Fruit fly (Drosophila melanogaster) whole organism, embryonic: ENCODE results near the gene Bet3.

ENCODE experiments used
- Abd-B ChIP-seq: fragments of 200-800 bp; sonication (Bioruptor generic); optimal IDR thresholded peaks from 2 replicates; lab custom pipeline; 2018; ENCODE audit warnings: missing biosample characterization, mild to moderate bottlenecking, missing genetic modification characterization, moderate library complexity
- Awh ChIP-seq: fragments of 200-800 bp; sonication (Bioruptor generic); IDR thresholded peaks from 2 replicates; pipeline ENCODE4, ENCODE4 v1.3.6; 2022; ENCODE audit warnings: missing biosample characterization, missing genetic modification characterization
- CG10654 ChIP-seq: fragments of 200-800 bp; sonication (Bioruptor generic); optimal IDR thresholded peaks from 2 replicates; lab custom pipeline; 2016; ENCODE audit warnings: missing biosample characterization, missing genetic modification characterization
- CG11456 ChIP-seq: fragments of 200-800 bp; sonication (Bioruptor generic); IDR thresholded peaks from 3 replicates; pipeline ENCODE4 v1.3.6; 2022; ENCODE audit warnings: missing biosample characterization, missing genetic modification characterization
- CG12155 ChIP-seq: fragments of 200-800 bp; sonication (Bioruptor generic); optimal IDR thresholded peaks from 3 replicates; lab custom pipeline; 2016; ENCODE audit warnings: missing biosample characterization, missing genetic modification characterization
- CG1233 ChIP-seq: fragments of 200-800 bp; sonication (Bioruptor generic); optimal IDR thresholded peaks from 4 replicates; lab custom pipeline; 2018; ENCODE audit warnings: missing biosample characterization, mild to moderate bottlenecking, missing genetic modification characterization
- CG13424 ChIP-seq: fragments of 200-800 bp; sonication (Bioruptor generic); optimal IDR thresholded peaks from 2 replicates; lab custom pipeline; 2019; ENCODE audit warnings: missing biosample characterization, mild to moderate bottlenecking, missing genetic modification characterization, moderate library complexity
- CG1603 ChIP-seq: fragments of 200-800 bp; sonication (Bioruptor generic); optimal IDR thresholded peaks from 2 replicates; lab custom pipeline; 2019; ENCODE audit warnings: missing biosample characterization, mild to moderate bottlenecking, missing genetic modification characterization, moderate library complexity
- CG16779 ChIP-seq: fragments of 200-800 bp; sonication (Bioruptor generic); IDR thresholded peaks from 2 replicates; pipeline ENCODE4 v1.3.6; 2022; ENCODE audit warnings: missing biosample characterization, missing genetic modification characterization
- CG31224 ChIP-seq: fragments of 200-800 bp; sonication (Bioruptor generic); IDR thresholded peaks from 2 replicates; pipeline ENCODE4 v1.3.6; 2022; ENCODE audit warnings: missing biosample characterization, missing genetic modification characterization
- CG3163 ChIP-seq: fragments of 200-800 bp; sonication (Bioruptor generic); optimal IDR thresholded peaks from 3 replicates; lab custom pipeline; 2016; ENCODE audit warnings: missing biosample characterization, missing genetic modification characterization
- CG33557 ChIP-seq: fragments of 200-800 bp; sonication (Bioruptor generic); optimal IDR thresholded peaks from 2 replicates; lab custom pipeline; 2019; ENCODE audit warnings: missing biosample characterization, mild to moderate bottlenecking, missing genetic modification characterization, moderate library complexity
- CG3407 ChIP-seq: fragments of 200-800 bp; sonication (Bioruptor generic); optimal IDR thresholded peaks from 2 replicates; lab custom pipeline; 2018; ENCODE audit warnings: missing biosample characterization, mild to moderate bottlenecking, missing genetic modification characterization
- CG3726 ChIP-seq: fragments of 200-800 bp; sonication (Bioruptor generic); IDR thresholded peaks from 3 replicates; pipeline ENCODE4, ENCODE4 v1.3.6; 2022; ENCODE audit warnings: missing biosample characterization, missing genetic modification characterization
- CG3847 ChIP-seq: fragments of 200-800 bp; sonication (Bioruptor generic); IDR thresholded peaks from 2 replicates; pipeline ENCODE4 v1.3.6; 2022; ENCODE audit warnings: missing biosample characterization, missing genetic modification characterization
- CG42726 ChIP-seq: fragments of 200-800 bp; sonication (Bioruptor generic); IDR thresholded peaks from 2 replicates; pipeline ENCODE4 v1.3.6; 2022; ENCODE audit warnings: missing biosample characterization, missing genetic modification characterization; ENCODE audit not compliant: partially characterized antibody
- CG43689 ChIP-seq: fragments of 200-800 bp; sonication (Bioruptor generic); IDR thresholded peaks from 2 replicates; pipeline ENCODE4 v1.3.6; 2022; ENCODE audit warnings: missing biosample characterization, missing genetic modification characterization
- CG4424 ChIP-seq: fragments of 200-800 bp; sonication (Bioruptor generic); optimal IDR thresholded peaks from 3 replicates; lab custom pipeline; 2016; ENCODE audit warnings: missing biosample characterization, missing genetic modification characterization
- CG7928 ChIP-seq: fragments of 200-800 bp; sonication (Bioruptor generic); optimal IDR thresholded peaks from 2 replicates; lab custom pipeline; 2017; ENCODE audit warnings: missing biosample characterization, mild to moderate bottlenecking, missing genetic modification characterization
- CG8478 ChIP-seq: fragments of >200 bp; optimal IDR thresholded peaks from 2 replicates; lab custom pipeline; 2018
- CHES-1-like ChIP-seq: fragments of 200-800 bp; sonication (Bioruptor generic); optimal IDR thresholded peaks from 2 replicates; lab custom pipeline; 2016; ENCODE audit warnings: missing biosample characterization, missing genetic modification characterization
- Chrac-16 ChIP-seq: fragments of 200-800 bp; sonication (Bioruptor generic); optimal IDR thresholded peaks from 3 replicates; lab custom pipeline; 2016; ENCODE audit warnings: missing biosample characterization, missing genetic modification characterization
- Drgx ChIP-seq: fragments of 200-800 bp; sonication (Bioruptor generic); IDR thresholded peaks from 2 replicates; pipeline ENCODE4 v1.3.6; 2022; ENCODE audit warnings: missing biosample characterization, missing genetic modification characterization
- Fer1 ChIP-seq: fragments of 200-800 bp; sonication (Bioruptor generic); optimal IDR thresholded peaks from 2 replicates; lab custom pipeline; 2017; ENCODE audit warnings: missing biosample characterization, mild to moderate bottlenecking, missing genetic modification characterization
- Gsc ChIP-seq: fragments of 200-800 bp; sonication (Bioruptor generic); IDR thresholded peaks from 2 replicates; pipeline ENCODE4 v1.3.6; 2022; ENCODE audit warnings: missing biosample characterization, missing genetic modification characterization
- Hmx ChIP-seq: fragments of 200-800 bp; sonication (Bioruptor generic); optimal IDR thresholded peaks from 2 replicates; lab custom pipeline; 2016; ENCODE audit warnings: missing biosample characterization, missing genetic modification characterization
- Lpt ChIP-seq: fragments of >200 bp; optimal IDR thresholded peaks from 2 replicates; lab custom pipeline; 2018; ENCODE audit warnings: missing biosample characterization, missing genetic modification characterization
- Neu2 ChIP-seq: fragments of 200-800 bp; sonication (Bioruptor generic); optimal IDR thresholded peaks from 3 replicates; lab custom pipeline; 2016; ENCODE audit warnings: missing biosample characterization, missing genetic modification characterization, borderline replicate concordance
- Spps ChIP-seq: fragments of 200-800 bp; sonication (Bioruptor generic); optimal IDR thresholded peaks from 2 replicates; lab custom pipeline; 2018; ENCODE audit warnings: missing biosample characterization, mild to moderate bottlenecking, missing genetic modification characterization
- Sry-δ ChIP-seq: fragments of 200-800 bp; sonication (Bioruptor generic); optimal IDR thresholded peaks from 2 replicates; lab custom pipeline; 2016; ENCODE audit warnings: missing biosample characterization, missing genetic modification characterization
- amos ChIP-seq: fragments of 200-800 bp; sonication (Bioruptor generic); IDR thresholded peaks from 2 replicates; pipeline ENCODE4 v1.3.6; 2022; ENCODE audit warnings: missing biosample characterization, missing genetic modification characterization; ENCODE audit not compliant: partially characterized antibody
- bab2 ChIP-seq: fragments of 200-800 bp; sonication (Bioruptor generic); optimal IDR thresholded peaks from 2 replicates; lab custom pipeline; 2016; ENCODE audit warnings: missing biosample characterization, missing genetic modification characterization
- bowl ChIP-seq: fragments of 200-800 bp; sonication (Bioruptor generic); IDR thresholded peaks from 2 replicates; pipeline ENCODE4 v1.3.6; 2022; ENCODE audit warnings: missing biosample characterization, missing genetic modification characterization
- crol ChIP-seq: fragments of 200-800 bp; sonication (Bioruptor generic); IDR thresholded peaks from 2 replicates; pipeline ENCODE4 v1.3.6; 2022; ENCODE audit warnings: missing biosample characterization, missing genetic modification characterization
- dimm ChIP-seq: fragments of 200-800 bp; sonication (Bioruptor generic); IDR thresholded peaks from 2 replicates; pipeline ENCODE4 v1.3.6; 2022; ENCODE audit warnings: missing biosample characterization, missing genetic modification characterization
- ftz-f1 ChIP-seq: fragments of 200-800 bp; sonication (Bioruptor generic); optimal IDR thresholded peaks from 2 replicates; lab custom pipeline; 2016; ENCODE audit warnings: missing biosample characterization, missing genetic modification characterization
- gcm2 ChIP-seq: fragments of 200-800 bp; sonication (Bioruptor generic); optimal IDR thresholded peaks from 2 replicates; lab custom pipeline; 2016; ENCODE audit warnings: missing biosample characterization, missing genetic modification characterization
- jigr1 ChIP-seq: fragments of 200-800 bp; sonication (Bioruptor generic); IDR thresholded peaks from 3 replicates; pipeline ENCODE4 v1.3.6; 2022; ENCODE audit warnings: missing biosample characterization, missing genetic modification characterization
- onecut ChIP-seq: fragments of 200-800 bp; sonication (Bioruptor generic); IDR thresholded peaks from 2 replicates; pipeline ENCODE4 v1.3.6; 2022; ENCODE audit warnings: missing biosample characterization, missing genetic modification characterization
- pita ChIP-seq: fragments of 200-800 bp; sonication (Bioruptor generic); optimal IDR thresholded peaks from 2 replicates; lab custom pipeline; 2017; ENCODE audit warnings: missing biosample characterization, mild to moderate bottlenecking, missing genetic modification characterization
- pum ChIP-seq: fragments of 200-800 bp; sonication (Bioruptor generic); optimal IDR thresholded peaks from 2 replicates; lab custom pipeline; 2016; ENCODE audit warnings: missing biosample characterization, missing genetic modification characterization
- ro ChIP-seq: fragments of 200-800 bp; sonication (Bioruptor generic); IDR thresholded peaks from 2 replicates; pipeline ENCODE4 v1.3.6; 2022; ENCODE audit warnings: missing biosample characterization, missing genetic modification characterization
- schlank ChIP-seq: fragments of 200-800 bp; sonication (Bioruptor generic); optimal IDR thresholded peaks from 2 replicates; lab custom pipeline; 2018; ENCODE audit warnings: missing biosample characterization, mild to moderate bottlenecking, missing genetic modification characterization
- sens ChIP-seq: fragments of 200-800 bp; sonication (Bioruptor generic); peaks from one replicate; lab custom pipeline; 2016; ENCODE audit warnings: missing biosample characterization, missing genetic modification characterization
- shn ChIP-seq: fragments of 200-800 bp; sonication (Bioruptor generic); optimal IDR thresholded peaks from 3 replicates; lab custom pipeline; 2016; ENCODE audit warnings: missing biosample characterization, missing genetic modification characterization
- so ChIP-seq: fragments of 200-800 bp; sonication (Bioruptor generic); IDR thresholded peaks from 3 replicates; pipeline ENCODE4 v1.3.6; 2022; ENCODE audit warnings: missing biosample characterization, missing genetic modification characterization
- sr ChIP-seq: fragments of 200-800 bp; sonication (Bioruptor generic); IDR thresholded peaks from 3 replicates; pipeline ENCODE4 v1.3.6; 2022; ENCODE audit warnings: missing biosample characterization, missing genetic modification characterization
- ssp ChIP-seq: fragments of 200-800 bp; sonication (Bioruptor generic); IDR thresholded peaks from 2 replicates; pipeline ENCODE4 v1.3.6; 2022; ENCODE audit warnings: missing biosample characterization, missing genetic modification characterization
- tin ChIP-seq: fragments of 200-800 bp; sonication (Bioruptor generic); optimal IDR thresholded peaks from 3 replicates; lab custom pipeline; 2016; ENCODE audit warnings: missing biosample characterization, missing genetic modification characterization
- unpg ChIP-seq: fragments of 200-800 bp; sonication (Bioruptor generic); optimal IDR thresholded peaks from 3 replicates; lab custom pipeline; 2018; ENCODE audit warnings: missing biosample characterization, mild to moderate bottlenecking, missing genetic modification characterization, moderate library complexity
- yki ChIP-seq: fragments of >200 bp; optimal IDR thresholded peaks from 3 replicates; lab custom pipeline; 2018
- zf30C ChIP-seq: fragments of 200-800 bp; sonication (Bioruptor generic); optimal IDR thresholded peaks from 3 replicates; lab custom pipeline; 2018; ENCODE audit warnings: missing biosample characterization, mild to moderate bottlenecking, missing genetic modification characterization

Gene Bet3

DNA sequence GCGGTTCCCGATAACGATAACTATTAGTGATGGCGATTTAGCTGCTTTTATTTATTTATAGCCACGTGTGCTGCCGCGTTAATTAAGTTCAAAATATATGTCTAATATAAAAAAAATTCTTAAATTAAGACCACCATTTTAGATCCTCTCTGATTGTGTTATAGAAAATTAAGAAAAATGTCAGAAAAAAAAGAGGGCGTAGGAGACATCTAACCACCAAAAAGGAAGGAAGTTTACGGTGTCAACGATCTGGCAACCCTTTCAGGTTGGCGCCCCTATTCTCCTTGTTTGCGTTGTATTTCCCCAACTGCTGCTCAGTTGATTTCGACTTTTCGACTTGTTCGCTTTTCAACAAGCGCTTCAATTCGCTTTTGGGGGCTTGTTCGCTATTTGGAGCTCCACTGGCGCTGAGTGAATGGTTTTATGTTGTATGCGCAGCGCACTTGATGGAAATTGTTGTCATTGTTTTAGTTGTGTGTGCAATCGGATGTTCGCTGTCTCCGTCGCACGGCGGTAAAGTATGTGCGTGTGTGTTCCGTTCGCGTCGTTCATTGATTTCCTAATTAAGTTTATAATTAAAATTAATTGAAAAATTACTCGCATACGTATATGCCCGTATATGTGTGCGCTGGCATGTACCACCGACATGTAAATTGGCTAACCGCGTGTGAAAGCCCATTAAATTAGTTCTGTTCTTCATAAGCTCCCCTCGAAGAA is 18.9 kb upstream of the Bet3 start, which contains the start of the genes CG3434 and CG44838 (continued):
- TF ChIP-seq CG11456 = peak; percentile 79
- TF ChIP-seq CG33557 (GFP tag; lab: Kevin White, UChicago) = peak; percentile 82
- TF ChIP-seq Fer1 (GFP tag; lab: Kevin White, UChicago) = peak; percentile 86
- no peak for TF ChIP-seq dimm (GFP tag; lab: Robert Waterston, UW)
- no peak for TF ChIP-seq bowl (GFP tag; lab: Robert Waterston, UW)
- TF ChIP-seq CG4424 = peak; percentile 84
- TF ChIP-seq CG13424 (tag; lab: Kevin White, UChicago) = peak; percentile 87
- peak; percentile 77 for TF ChIP-seq gcm2
- TF ChIP-seq CG1603 (tag; lab: Kevin White, UChicago) = no peak
- peak; percentile 56 for TF ChIP-seq Neu2 (GFP tag; lab: Kevin White, UChicago)
- peak; percentile 86 for TF ChIP-seq Abd-B
- peak; percentile 13 for TF ChIP-seq ftz-f1 (GFP tag; lab: Kevin White, UChicago)
- peak; percentile 68 for TF ChIP-seq shn (GFP tag; lab: Kevin White, UChicago)
- peak; percentile 38; the same call in 1 of the 3 replicates for TF ChIP-seq jigr1
- peak; percentile 82 for TF ChIP-seq ssp (GFP tag; lab: Robert Waterston, UW)
- TF ChIP-seq CG3726 (GFP tag; lab: Robert Waterston, UW) = no peak
- TF ChIP-seq bab2 (GFP tag; lab: Kevin White, UChicago) = peak; percentile 76
- TF ChIP-seq CG12155 (GFP tag; lab: Kevin White, UChicago) = peak; percentile 86
- TF ChIP-seq Lpt = no peak
- no peak for TF ChIP-seq sr
- peak; percentile 95 for TF ChIP-seq sens (GFP tag; lab: Kevin White, UChicago)
- TF ChIP-seq CG3847 (GFP tag; lab: Robert Waterston, UW) = peak; percentile 86
- TF ChIP-seq onecut (GFP tag; lab: Robert Waterston, UW) = peak; percentile 51
- TF ChIP-seq CG3407 = peak; percentile 63
- TF ChIP-seq Drgx (GFP tag; lab: Robert Waterston, UW) = peak; percentile 58
- no peak for TF ChIP-seq so (GFP tag; lab: Robert Waterston, UW)
- TF ChIP-seq pum (GFP tag; lab: Kevin White, UChicago) = peak; percentile 73
- TF ChIP-seq CG1233 (GFP tag; lab: Kevin White, UChicago) = peak; percentile 74
- TF ChIP-seq CG7928 (GFP tag; lab: Kevin White, UChicago) = peak; percentile 58
- peak; percentile 77 for TF ChIP-seq CG10654 (GFP tag; lab: Kevin White, UChicago)
- TF ChIP-seq CG3163 (GFP tag; lab: Kevin White, UChicago) = peak; percentile 31
- no peak for TF ChIP-seq CG16779 (GFP tag; lab: Robert Waterston, UW)
- TF ChIP-seq Awh (GFP tag; lab: Robert Waterston, UW) = peak; percentile 67; the same call in 1 of the 2 replicates
- no peak; the same call in 1 of the 2 replicates for TF ChIP-seq CG31224 (GFP tag; lab: Robert Waterston, UW)
- TF ChIP-seq ro (GFP tag; lab: Robert Waterston, UW) = no peak
- no peak; the same call in 1 of the 2 replicates for TF ChIP-seq amos (GFP tag; lab: Robert Waterston, UW)
- peak; percentile 84 for TF ChIP-seq tin (GFP tag; lab: Kevin White, UChicago)
- TF ChIP-seq unpg = peak; percentile 78
- no peak for TF ChIP-seq CG42726 (GFP tag; lab: Robert Waterston, UW)
- peak; percentile 61 for TF ChIP-seq Sry-δ (GFP tag; lab: Kevin White, UChicago)
- no peak for TF ChIP-seq zf30C
- peak; percentile 26 for TF ChIP-seq Hmx (GFP tag; lab: Kevin White, UChicago)
- no peak for TF ChIP-seq yki
- no peak; the same call in 1 of the 2 replicates for TF ChIP-seq Gsc (GFP tag; lab: Robert Waterston, UW)
- TF ChIP-seq schlank (tag; lab: Kevin White, UChicago) = no peak
- no peak for TF ChIP-seq CG43689 (GFP tag; lab: Robert Waterston, UW)
- TF ChIP-seq Spps (tag; lab: Kevin White, UChicago) = peak; percentile 64
- TF ChIP-seq crol (GFP tag; lab: Robert Waterston, UW) = no peak
- TF ChIP-seq pita = no peak
- TF ChIP-seq Chrac-16 (GFP tag; lab: Kevin White, UChicago) = peak; percentile 84
- peak; percentile 75 for TF ChIP-seq CHES-1-like (GFP tag; lab: Kevin White, UChicago)
- no peak for TF ChIP-seq CG8478 (lab: Kevin White, UChicago)
